Worm (Caenorhabditis elegans): ENCODE results near the gene C52G5.2.

C52G5.2 gene

DNA sequence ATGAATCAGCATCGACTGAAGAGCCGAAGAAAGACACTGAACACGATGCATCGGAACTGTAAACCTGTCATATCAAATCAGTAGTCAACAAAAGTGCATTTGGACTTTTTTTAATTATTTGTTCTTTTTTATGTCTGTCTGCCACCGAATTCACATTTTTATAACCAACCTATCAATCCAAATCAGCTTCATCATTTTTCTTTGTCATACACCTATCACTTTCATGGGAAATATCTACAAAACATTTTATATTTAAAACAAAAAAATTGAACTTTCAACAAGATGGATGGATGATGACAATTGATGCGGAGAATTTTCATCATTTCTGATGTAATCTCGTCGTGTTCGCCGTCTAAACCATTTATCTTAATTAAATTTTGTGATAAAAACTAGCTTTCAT, 26.3 kb downstream of the C52G5.2 start:
- TF ChIP-seq sem-2 (GFP tag; optimal IDR thresholded peaks at IDR 0.05) (no peak), elt-3 (tag; optimal IDR thresholded peaks at IDR 0.05) (no peak), lin-32 (GFP tag; optimal IDR thresholded peaks at IDR 0.05) (no peak), mls-2 (tag; optimal IDR thresholded peaks at IDR 0.05) (no peak), mep-1 (tag; optimal IDR thresholded peaks at IDR 0.05) (no peak), ham-2 (GFP tag; optimal IDR thresholded peaks at IDR 0.05) (no peak), unc-120 (tag; optimal IDR thresholded peaks at IDR 0.05; ENCODE audit: poor library complexity, severe bottlenecking) (no peak), ceh-83 (GFP tag; optimal IDR thresholded peaks at IDR 0.05) (no peak), nhr-12 (tag; optimal IDR thresholded peaks at IDR 0.05) (no peak), nhr-237 (tag; optimal IDR thresholded peaks at IDR 0.05) (no peak), nhr-2 (tag; optimal IDR thresholded peaks at IDR 0.05) (no peak)

DNA sequence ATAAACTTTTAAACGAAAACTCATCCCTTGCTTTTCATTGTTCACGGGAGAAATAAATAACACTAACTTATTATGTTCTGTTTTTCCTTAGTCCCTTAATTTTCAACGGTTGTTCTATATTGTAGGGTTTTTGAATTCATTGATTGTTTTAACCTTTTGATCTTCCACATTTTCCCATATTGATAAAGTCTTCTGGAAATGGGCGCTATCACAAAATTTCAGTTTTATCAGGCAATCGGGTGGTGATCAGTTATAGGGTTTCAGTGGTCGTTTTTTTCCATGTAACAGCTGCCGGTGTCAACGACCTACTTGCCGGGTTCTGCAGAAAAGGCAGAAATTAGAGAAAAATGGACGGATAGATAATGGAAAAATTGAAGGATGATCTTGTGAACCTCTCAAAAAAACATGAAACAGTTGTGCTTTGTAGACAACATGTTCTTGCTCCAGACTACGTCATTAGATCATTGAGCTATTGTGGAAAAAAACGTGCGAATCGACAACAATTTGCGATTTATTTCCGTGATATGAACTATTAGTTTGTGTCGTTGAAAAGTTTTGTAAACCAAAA, 26.8 kb downstream of the C52G5.2 start:
- TF ChIP-seq hlh-1 (tag; optimal IDR thresholded peaks at IDR 0.05) (peak; percentile 19), mep-1 (tag; optimal IDR thresholded peaks at IDR 0.05) (no peak)

DNA sequence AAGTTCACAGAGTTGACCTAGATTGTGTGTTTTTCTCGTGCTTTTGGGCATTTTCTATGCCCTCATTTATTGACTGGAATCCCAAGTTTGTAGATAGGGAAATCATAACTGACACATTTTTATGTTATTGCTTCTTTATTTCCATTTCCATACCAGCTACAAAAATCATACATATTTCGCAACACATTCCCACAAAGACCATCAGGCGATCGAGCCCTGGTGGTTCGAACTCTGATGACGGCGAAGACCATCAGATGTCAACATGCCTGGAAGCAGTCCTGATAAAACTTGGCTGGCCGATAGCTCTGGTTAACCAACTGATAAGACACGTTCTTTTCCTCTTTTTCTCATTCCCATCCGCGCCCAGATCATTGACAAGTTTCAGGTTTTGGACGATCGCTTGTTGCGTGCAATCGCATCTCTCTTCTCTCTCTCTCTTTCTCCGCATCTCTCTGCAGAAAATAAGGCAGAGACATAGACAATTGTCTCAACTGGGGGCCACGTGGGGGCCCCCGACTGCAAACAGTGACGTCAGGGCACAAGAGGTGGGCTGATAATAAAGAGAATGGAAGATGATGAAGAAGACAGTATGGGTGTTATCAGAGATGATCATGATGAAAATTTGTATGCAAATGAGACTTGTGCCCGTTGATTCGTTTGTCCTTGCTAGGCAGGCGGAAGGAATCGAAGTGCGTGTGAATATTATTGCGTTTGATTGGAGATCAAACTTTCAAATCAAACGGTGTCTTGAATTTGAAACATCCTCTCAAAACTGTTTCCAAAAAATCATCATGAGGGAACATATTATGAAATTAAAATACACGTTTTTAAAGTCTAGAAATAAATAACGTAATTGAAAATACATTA, 29.1 kb downstream of the C52G5.2 start:
- TF ChIP-seq M03D4.4 (tag; optimal IDR thresholded peaks at IDR 0.05) (no peak), hlh-1 (tag; optimal IDR thresholded peaks at IDR 0.05) (peak; percentile 52), unc-39 (tag; optimal IDR thresholded peaks at IDR 0.05) (no peak), elt-3 (tag; optimal IDR thresholded peaks at IDR 0.05) (peak; percentile 76), mep-1 (tag; optimal IDR thresholded peaks at IDR 0.05) (no peak), ceh-43 (GFP tag; optimal IDR thresholded peaks at IDR 0.05) (no peak), ham-2 (GFP tag; optimal IDR thresholded peaks at IDR 0.05) (peak; percentile 50), lin-32 (GFP tag; optimal IDR thresholded peaks at IDR 0.05) (no peak), mls-2 (tag; optimal IDR thresholded peaks at IDR 0.05) (no peak), elt-1 (tag; optimal IDR thresholded peaks at IDR 0.05; ENCODE audit: borderline replicate concordance, insufficient read depth) (peak; percentile 46), nhr-28 (tag; optimal IDR thresholded peaks at IDR 0.05) (no peak), sptf-1 (tag; optimal IDR thresholded peaks at IDR 0.05) (peak; percentile 17), flh-1 (GFP tag; optimal IDR thresholded peaks at IDR 0.05) (no peak), zip-8 (tag; optimal IDR thresholded peaks at IDR 0.05) (no peak), snpc-4 (tag; optimal IDR thresholded peaks at IDR 0.05) (no peak), blmp-1 (tag; optimal IDR thresholded peaks at IDR 0.05) (no peak), nhr-12 (tag; optimal IDR thresholded peaks at IDR 0.05) (no peak), bed-3 (GFP tag; optimal IDR thresholded peaks at IDR 0.05) (no peak), unc-120 (tag; optimal IDR thresholded peaks at IDR 0.05; ENCODE audit: poor library complexity, severe bottlenecking) (no peak), cnd-1 (tag; optimal IDR thresholded peaks at IDR 0.05) (no peak), mab-5 (tag; optimal IDR thresholded peaks at IDR 0.05) (no peak), pha-4 (tag; optimal IDR thresholded peaks at IDR 0.05) (no peak), nhr-2 (tag; optimal IDR thresholded peaks at IDR 0.05) (no peak), ztf-11 (tag; optimal IDR thresholded peaks at IDR 0.05) (no peak), nhr-237 (tag; optimal IDR thresholded peaks at IDR 0.05) (no peak), lin-13 (tag; optimal IDR thresholded peaks at IDR 0.05) (no peak), ceh-39 (tag; optimal IDR thresholded peaks at IDR 0.05) (no peak), lsy-2 (tag; optimal IDR thresholded peaks at IDR 0.05) (no peak), unc-62 (GFP tag; optimal IDR thresholded peaks at IDR 0.05) (peak; percentile 37), nhr-76 (tag; optimal IDR thresholded peaks at IDR 0.05) (no peak), tbx-8 (GFP tag; optimal IDR thresholded peaks at IDR 0.05) (no peak), drap-1 (GFP tag; optimal IDR thresholded peaks at IDR 0.05) (peak; percentile 13), sem-2 (GFP tag; optimal IDR thresholded peaks at IDR 0.05) (no peak), ces-1 (GFP tag; optimal IDR thresholded peaks at IDR 0.05) (no peak)

Data from whole organism, mixed stage, embryonic.